Worm (Caenorhabditis elegans) whole organism, L2 larva: ENCODE data around the gene H37A05.4.

Experiments
- ZK546.5 ChIP-seq: sonication (generic microtip); optimal IDR thresholded peaks from 2 replicates; lab custom pipeline; 2017; ENCODE audit warnings: missing biosample characterization, missing genetic modification characterization
- alr-1 ChIP-seq: fragments of 150-350 bp; optimal IDR thresholded peaks from 2 replicates; lab custom pipeline; 2014; ENCODE audit warnings: missing biosample characterization, missing genetic modification characterization
- ama-1 ChIP-seq: fragments of 150-350 bp; optimal IDR thresholded peaks from 2 replicates; lab custom pipeline; 2018; ENCODE audit warnings: inconsistent platforms
- blmp-1 ChIP-seq: sonication (generic microtip); optimal IDR thresholded peaks from 2 replicates; lab custom pipeline; 2017; ENCODE audit warnings: missing genetic modification characterization, mild to moderate bottlenecking, missing compliant biosample characterization, antibody characterized with exemption, moderate library complexity; ENCODE audit not compliant: insufficient read depth
- ceh-82 ChIP-seq: fragments of 150-350 bp; optimal IDR thresholded peaks from 2 replicates; lab custom pipeline; 2014; ENCODE audit warnings: missing biosample characterization, missing genetic modification characterization
- elt-1 ChIP-seq: fragments of 150-350 bp; optimal IDR thresholded peaks from 2 replicates; lab custom pipeline; 2014; ENCODE audit warnings: missing biosample characterization, missing genetic modification characterization
- lsy-2 ChIP-seq, 2 experiments: fragments of 150-350 bp in 1 of 2; sonication (generic microtip) in 1 of 2; optimal IDR thresholded peaks; 2 replicates each; lab custom pipeline; 2014 to 2017; ENCODE audit warnings: missing biosample characterization in 2 of 2, missing genetic modification characterization in 2 of 2
- mdl-1 ChIP-seq, 2 experiments: fragments of 150-350 bp in 1 of 2; sonication (generic microtip) in 1 of 2; optimal IDR thresholded peaks; 2 replicates each; lab custom pipeline; 2017; ENCODE audit warnings: missing biosample characterization in 2 of 2, missing genetic modification characterization in 2 of 2
- nhr-11 ChIP-seq: fragments of 150-350 bp; optimal IDR thresholded peaks from 2 replicates; lab custom pipeline; 2014; ENCODE audit warnings: missing biosample characterization, missing genetic modification characterization
- sem-4 ChIP-seq: fragments of 150-350 bp; optimal IDR thresholded peaks from 2 replicates; lab custom pipeline; 2014; ENCODE audit warnings: missing biosample characterization, missing genetic modification reagents, missing genetic modification characterization
- sma-9 ChIP-seq, 2 experiments: fragments of 150-350 bp in 1 of 2; sonication (generic microtip) in 1 of 2; optimal IDR thresholded peaks; 2 replicates each; lab custom pipeline; 2014 to 2016; ENCODE audit warnings: missing genetic modification characterization in 2 of 2, mild to moderate bottlenecking in 1 of 2, missing biosample characterization in 1 of 2, missing compliant biosample characterization in 1 of 2, missing genetic modification reagents in 1 of 2, moderate library complexity in 1 of 2
- snpc-4 ChIP-seq: fragments of 150-350 bp; optimal IDR thresholded peaks from 2 replicates; lab custom pipeline; 2014; ENCODE audit warnings: missing biosample characterization, missing genetic modification characterization
- unc-62 ChIP-seq: fragments of 150-350 bp; optimal IDR thresholded peaks from 2 replicates; lab custom pipeline; 2014; ENCODE audit warnings: missing biosample characterization, missing genetic modification reagents, missing genetic modification characterization
- ztf-11 ChIP-seq: sonication (generic microtip); optimal IDR thresholded peaks from 2 replicates; lab custom pipeline; 2017; ENCODE audit warnings: missing biosample characterization, missing genetic modification characterization

- TF ChIP-seq nhr-11 (no peak), sem-4 (tag; lab: Kevin White, UChicago) (no peak), ama-1 (lab: Kevin White, UChicago) (no peak), alr-1 (tag; lab: Kevin White, UChicago) (no peak), mdl-1 (tag; optimal IDR thresholded peaks at IDR 0.05; lab: Kevin White, UChicago) (no peak), ZK546.5 (tag; lab: Kevin White, UChicago) (no peak), unc-62 (GFP tag; lab: Kevin White, UChicago) (no peak), ceh-82 (tag; lab: Kevin White, UChicago) (no peak), lsy-2 (tag; optimal IDR thresholded peaks at IDR 0.05; lab: Kevin White, UChicago) (no peak), snpc-4 (tag; lab: Kevin White, UChicago) (no peak), ztf-11 (tag; lab: Kevin White, UChicago) (no peak), elt-1 (tag; lab: Kevin White, UChicago) (no peak), sma-9 (GFP tag; optimal IDR thresholded peaks at IDR 0.05; lab: Kevin White, UChicago) (no peak), sma-9 (tag; optimal IDR thresholded peaks at IDR 0.05; lab: Kevin White, UChicago) (no peak), blmp-1 (tag; lab: Kevin White, UChicago) (no peak)
Observed at ce11 chrV:13681445-13681844, 31.9 kb upstream of the H37A05.4 start.
